Worm (Caenorhabditis elegans) whole organism, L2 larva: Measurements from ENCODE around the gene srb-6.

ENCODE experiments used
- nhr-11 ChIP-seq: fragments of 150-350 bp; optimal IDR thresholded peaks from 2 replicates; lab custom pipeline; 2014; ENCODE audit warnings: missing biosample characterization, missing genetic modification characterization
- nhr-237 ChIP-seq: fragments of 150-350 bp; optimal IDR thresholded peaks from 2 replicates; lab custom pipeline; 2014; ENCODE audit warnings: missing biosample characterization, missing genetic modification characterization
- nhr-77 ChIP-seq: fragments of 150-350 bp; optimal IDR thresholded peaks from 2 replicates; lab custom pipeline; 2014; ENCODE audit warnings: missing biosample characterization, missing genetic modification characterization

DNA sequence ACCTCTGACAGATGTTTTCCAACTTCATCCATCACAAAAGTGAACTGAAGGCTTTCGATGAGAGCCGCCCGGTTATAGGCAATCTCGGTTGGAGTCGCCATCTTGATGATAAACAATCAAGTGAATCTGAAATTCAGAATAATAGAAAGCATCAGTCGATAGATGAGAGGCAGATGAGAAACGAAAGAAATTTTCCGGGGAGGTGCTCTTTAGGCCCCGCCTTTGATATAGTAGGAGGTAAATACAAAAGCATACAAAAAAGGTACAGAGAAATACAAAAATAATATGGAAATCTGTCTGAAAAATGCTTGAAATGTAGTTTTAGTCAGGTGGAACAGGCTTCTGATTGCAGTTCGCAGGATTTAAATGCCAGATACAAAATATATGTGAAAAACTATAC is 12.1 kb upstream of the srb-6 start, which contains the start of gene srd-1:
- TF ChIP-seq nhr-237 (tag; lab: Kevin White, UChicago): no peak
- no peak for TF ChIP-seq nhr-77
- no peak for TF ChIP-seq nhr-11
